Worm (Caenorhabditis elegans) whole organism, young adult: ENCODE data around the gene catp-2.
A peak's percentile ranks its signal among the peaks of the same experiment; 100 is the strongest.

Source experiments
- B0019.2 ChIP-seq: fragments of 200-800 bp; sonication (Bioruptor generic); conservative IDR thresholded peaks from 2 replicates; pipeline ENCODE4 v1.3.6; 2022; ENCODE audit warnings: missing genetic modification reagents, missing genetic modification characterization, missing compliant biosample characterization
- F33H1.4 ChIP-seq: fragments of 200-800 bp; sonication (Bioruptor generic); IDR thresholded peaks from 2 replicates; pipeline ENCODE4 v1.3.6; 2022; ENCODE audit warnings: missing genetic modification reagents, missing genetic modification characterization, missing compliant biosample characterization
- F39B2.1 ChIP-seq: fragments of 200-800 bp; sonication (Bioruptor generic); IDR thresholded peaks from 2 replicates; pipeline ENCODE4 v1.3.6; 2022; ENCODE audit warnings: missing genetic modification reagents, missing genetic modification characterization, missing compliant biosample characterization
- akir-1 ChIP-seq: fragments of 200-800 bp; sonication (Bioruptor generic); optimal IDR thresholded peaks from 2 replicates; lab custom pipeline; 2018; ENCODE audit warnings: mild to moderate bottlenecking, missing genetic modification characterization, moderate library complexity, missing compliant biosample characterization
- aptf-3 ChIP-seq: fragments of 200-800 bp; sonication (Bioruptor generic); IDR thresholded peaks from 2 replicates; pipeline ENCODE4 v1.3.6; 2022; ENCODE audit warnings: missing genetic modification characterization, missing compliant biosample characterization
- cebp-1 ChIP-seq, 2 experiments: fragments of 200-800 bp in 1 of 2; sonication (Bioruptor generic) in 1 of 2; sonication (generic microtip) in 1 of 2; IDR thresholded peaks in 1 of 2; optimal IDR thresholded peaks in 1 of 2; 2 replicates each; pipeline versions ENCODE4 v1.3.6 to Lab custom; 2017 to 2022; ENCODE audit warnings: missing compliant biosample characterization in 2 of 2, missing genetic modification characterization in 2 of 2, mild to moderate bottlenecking in 1 of 2, missing genetic modification reagents in 1 of 2, moderate library complexity in 1 of 2
- ceh-40 ChIP-seq: fragments of 200-800 bp; sonication (Bioruptor generic); IDR thresholded peaks from 2 replicates; pipeline ENCODE4 v1.3.6; 2022; ENCODE audit warnings: missing genetic modification characterization, missing compliant biosample characterization
- chd-7 ChIP-seq: sonication (generic microtip); optimal IDR thresholded peaks from 2 replicates; lab custom pipeline; 2016; ENCODE audit warnings: mild to moderate bottlenecking, missing genetic modification characterization, moderate library complexity, missing compliant biosample characterization
- dpff-1 ChIP-seq: sonication (generic microtip); optimal IDR thresholded peaks from 2 replicates; lab custom pipeline; 2017; ENCODE audit warnings: mild to moderate bottlenecking, missing genetic modification characterization, missing compliant biosample characterization
- ets-4 ChIP-seq: fragments of 200-800 bp; sonication (Bioruptor generic); optimal IDR thresholded peaks from 2 replicates; lab custom pipeline; 2018; ENCODE audit warnings: mild to moderate bottlenecking, missing genetic modification characterization, missing compliant biosample characterization
- gei-17 ChIP-seq: fragments of 200-800 bp; sonication (Bioruptor generic); optimal IDR thresholded peaks from 2 replicates; lab custom pipeline; 2018; ENCODE audit warnings: mild to moderate bottlenecking, missing genetic modification characterization, missing compliant biosample characterization
- him-1 ChIP-seq: sonication (generic microtip); optimal IDR thresholded peaks from 2 replicates; lab custom pipeline; 2016; ENCODE audit warnings: missing genotype, missing genetic modification reagents, missing genetic modification characterization, missing compliant biosample characterization
- hlh-12 ChIP-seq: sonication (generic microtip); optimal IDR thresholded peaks from 2 replicates; lab custom pipeline; 2016; ENCODE audit warnings: missing genetic modification characterization, missing compliant biosample characterization
- hmg-1.2 ChIP-seq: fragments of 200-800 bp; sonication (Bioruptor generic); IDR thresholded peaks from 2 replicates; pipeline ENCODE4 v1.3.6; 2022; ENCODE audit warnings: missing genetic modification reagents, missing genetic modification characterization, missing compliant biosample characterization
- hrde-1 ChIP-seq: sonication (generic microtip); optimal IDR thresholded peaks from 2 replicates; lab custom pipeline; 2016; ENCODE audit warnings: missing genetic modification characterization, mild to moderate bottlenecking, missing compliant biosample characterization, moderate library complexity, missing genotype, missing genetic modification reagents, borderline replicate concordance
- let-526 ChIP-seq: fragments of 200-800 bp; sonication (Bioruptor generic); IDR thresholded peaks from 2 replicates; pipeline ENCODE4 v1.3.6; 2022; ENCODE audit warnings: missing genetic modification reagents, missing genetic modification characterization, missing compliant biosample characterization
- lin-35 ChIP-seq, 3 experiments: fragments of 150-350 bp in 2 of 3; sonication (generic microtip) in 1 of 3; optimal IDR thresholded peaks; 2 replicates each; lab custom pipeline; 2014 to 2018; ENCODE audit warnings: missing biosample characterization in 3 of 3, missing genetic modification characterization in 3 of 3, missing genetic modification reagents in 3 of 3
- madf-3 ChIP-seq: fragments of 200-800 bp; sonication (Bioruptor generic); IDR thresholded peaks from 2 replicates; pipeline ENCODE4 v1.3.6; 2022; ENCODE audit warnings: missing genetic modification reagents, missing genetic modification characterization, missing compliant biosample characterization
- mxl-1 ChIP-seq: sonication (generic microtip); optimal IDR thresholded peaks from 2 replicates; lab custom pipeline; 2016; ENCODE audit warnings: missing genetic modification characterization, missing compliant biosample characterization
- nfyb-1 ChIP-seq: fragments of 200-800 bp; sonication (Bioruptor generic); IDR thresholded peaks from 2 replicates; pipeline ENCODE4 v1.3.6; 2022; ENCODE audit warnings: missing genetic modification reagents, missing genetic modification characterization, missing compliant biosample characterization
- nhr-179 ChIP-seq: sonication (generic microtip); optimal IDR thresholded peaks from 2 replicates; lab custom pipeline; 2016; ENCODE audit warnings: mild to moderate bottlenecking, missing genetic modification characterization, missing compliant biosample characterization
- nhr-80 ChIP-seq: sonication (generic microtip); optimal IDR thresholded peaks from 2 replicates; lab custom pipeline; 2016; ENCODE audit warnings: missing genetic modification characterization, missing compliant biosample characterization
- repo-1 ChIP-seq: sonication (generic microtip); optimal IDR thresholded peaks from 2 replicates; lab custom pipeline; 2017; ENCODE audit warnings: mild to moderate bottlenecking, missing genetic modification characterization, missing compliant biosample characterization
- sdz-38 ChIP-seq: sonication (generic microtip); optimal IDR thresholded peaks from 2 replicates; lab custom pipeline; 2016; ENCODE audit warnings: missing genotype, missing genetic modification characterization, missing compliant biosample characterization
- sea-2 ChIP-seq: fragments of 200-800 bp; sonication (Bioruptor generic); IDR thresholded peaks from 2 replicates; pipeline ENCODE4 v1.3.6; 2022; ENCODE audit warnings: missing genetic modification characterization, missing compliant biosample characterization
- snpc-1.1 ChIP-seq: sonication (generic microtip); optimal IDR thresholded peaks from 2 replicates; lab custom pipeline; 2017; ENCODE audit warnings: missing genetic modification characterization, mild to moderate bottlenecking, missing compliant biosample characterization, antibody characterized with exemption, moderate library complexity, missing genotype, missing genetic modification reagents; ENCODE audit not compliant: insufficient read depth
- snpc-3.4 ChIP-seq: sonication (generic microtip); optimal IDR thresholded peaks from 2 replicates; lab custom pipeline; 2017; ENCODE audit warnings: missing genetic modification characterization, mild to moderate bottlenecking, missing compliant biosample characterization, antibody characterized with exemption, moderate library complexity, missing genotype, missing genetic modification reagents
- tbp1 ChIP-seq: fragments of 200-800 bp; sonication (Bioruptor generic); optimal IDR thresholded peaks from 2 replicates; lab custom pipeline; 2018; ENCODE audit warnings: mild to moderate bottlenecking, missing genetic modification characterization, missing compliant biosample characterization
- zim-3 ChIP-seq: sonication (generic microtip); optimal IDR thresholded peaks from 2 replicates; lab custom pipeline; 2017; ENCODE audit warnings: mild to moderate bottlenecking, missing genetic modification characterization, moderate library complexity, missing compliant biosample characterization
- ztf-26 ChIP-seq: sonication (generic microtip); optimal IDR thresholded peaks from 2 replicates; lab custom pipeline; 2017; ENCODE audit warnings: missing genetic modification characterization, missing compliant biosample characterization

catp-2 gene

ce11 chrV:4963606-4964005, 29.1 kb downstream of the catp-2 start (continued):
- TF ChIP-seq nhr-179 (tag; lab: Kevin White, UChicago) (no peak), tbp1 (GFP tag; lab: Kevin White, UChicago) (no peak), hmg-1.2 (GFP tag; lab: Robert Waterston, UW) (no peak), F39B2.1 (GFP tag; lab: Robert Waterston, UW) (no peak)

- TF ChIP-seq snpc-3.4 (tag; lab: Kevin White, UChicago) (no peak), mxl-1 (tag; lab: Kevin White, UChicago) (no peak), chd-7 (peak; percentile 20), nfyb-1 (0 out of 2 replicates have a peak, but pooled peaks have one; percentile 25), dpff-1 (tag; lab: Kevin White, UChicago) (no peak)
Measured at ce11 chrV:4964020-4964635, 29.6 kb downstream of the catp-2 start.

ce11 chrV:4964671-4965420, 30.3 kb downstream of the catp-2 start:
- TF ChIP-seq repo-1 (no peak), nhr-80 (tag; lab: Kevin White, UChicago) (peak; percentile 53), cebp-1 (GFP tag; IDR thresholded peaks at IDR 0.05; lab: Robert Waterston, UW) (peak; percentile 37; the same call in 1 of the 2 replicates), cebp-1 (tag; optimal IDR thresholded peaks at IDR 0.05; lab: Kevin White, UChicago) (peak; percentile 48)
- TF ChIP-seq, all 124 proteins: peak for 2

- TF ChIP-seq hrde-1 (tag; lab: Kevin White, UChicago) = no peak
- no peak for TF ChIP-seq zim-3 (tag; lab: Kevin White, UChicago)
- no peak for TF ChIP-seq gei-17 (GFP tag; lab: Kevin White, UChicago)
- no peak for TF ChIP-seq let-526
Measured at ce11 chrV:4965790-4966189, 31.3 kb downstream of the catp-2 start.

ce11 chrV:4967238-4967637, 32.7 kb downstream of the catp-2 start:
- TF ChIP-seq gei-17 (GFP tag; lab: Kevin White, UChicago) = no peak
- TF ChIP-seq zim-3 (tag; lab: Kevin White, UChicago) = no peak
- TF ChIP-seq sea-2 (GFP tag; lab: Robert Waterston, UW) = no peak
- TF ChIP-seq mxl-1 (tag; lab: Kevin White, UChicago) = no peak
- TF ChIP-seq ceh-40 (GFP tag; lab: Robert Waterston, UW) = no peak
- no peak for TF ChIP-seq sdz-38 (tag; lab: Kevin White, UChicago)
- TF ChIP-seq madf-3 (GFP tag; lab: Robert Waterston, UW) = no peak
- no peak for TF ChIP-seq ztf-26 (tag; lab: Kevin White, UChicago)
- no peak for TF ChIP-seq akir-1 (GFP tag; lab: Kevin White, UChicago)
- TF ChIP-seq F33H1.4 = no peak
- TF ChIP-seq ets-4 (GFP tag; lab: Kevin White, UChicago) = no peak
- no peak for TF ChIP-seq hlh-12 (tag; lab: Kevin White, UChicago)
- no peak for TF ChIP-seq him-1
- no peak for TF ChIP-seq let-526
- no peak for TF ChIP-seq aptf-3
- no peak for TF ChIP-seq B0019.2 (GFP tag; lab: Robert Waterston, UW)
- no peak for TF ChIP-seq snpc-1.1 (tag; lab: Kevin White, UChicago)
- TF ChIP-seq lin-35 (GFP tag; optimal IDR thresholded peaks at IDR 0.05; lab: Kevin White, UChicago) = no peak
